Fruit fly (Drosophila melanogaster): ENCODE results near the gene Btk.

The Btk gene

dm6 chr2L:8300220-8301167 lies at the start of gene Btk (continued):
- TF ChIP-seq stwl (tag; optimal IDR thresholded peaks at IDR 0.05) (peak; percentile 31), CG34422 (GFP tag; IDR thresholded peaks at IDR 0.05) (peak; percentile 64; the same call in 1 of the 3 replicates), tna (GFP tag; IDR thresholded peaks at IDR 0.05; ENCODE audit: partially characterized antibody) (no peak), Oli (tag; optimal IDR thresholded peaks at IDR 0.05) (no peak), psq (GFP tag; optimal IDR thresholded peaks at IDR 0.05) (no peak), CG42726 (GFP tag; IDR thresholded peaks at IDR 0.05; ENCODE audit: partially characterized antibody) (no peak), CG1832 (GFP tag; optimal IDR thresholded peaks at IDR 0.05) (no peak), Mes4 (GFP tag; optimal IDR thresholded peaks at IDR 0.05) (no peak), CG12219 (GFP tag; optimal IDR thresholded peaks at IDR 0.05) (no peak), CG7556 (GFP tag; optimal IDR thresholded peaks at IDR 0.05) (no peak), CG3163 (GFP tag; optimal IDR thresholded peaks at IDR 0.05) (no peak), Elba2 (GFP tag; optimal IDR thresholded peaks at IDR 0.05) (peak; percentile 3), BEAF-32 (GFP tag; optimal IDR thresholded peaks at IDR 0.05) (peak; percentile 11), CG17186 (GFP tag; optimal IDR thresholded peaks at IDR 0.05) (peak; percentile 14), Hmr (GFP tag; optimal IDR thresholded peaks at IDR 0.05) (no peak), Dek (tag; optimal IDR thresholded peaks at IDR 0.05) (no peak), CG34224 (GFP tag; IDR thresholded peaks at IDR 0.05; ENCODE audit: partially characterized antibody) (0 out of 3 replicates have a peak, but pooled peaks have one; percentile 16), CG12236 (GFP tag; optimal IDR thresholded peaks at IDR 0.05) (no peak), HLH4C (GFP tag; IDR thresholded peaks at IDR 0.05; ENCODE audit: partially characterized antibody) (0 out of 3 replicates have a peak, but pooled peaks have one; percentile 36), CG33213 (GFP tag; optimal IDR thresholded peaks at IDR 0.05) (peak; percentile 8), gce (GFP tag; IDR thresholded peaks at IDR 0.05) (no peak), cato (GFP tag; optimal IDR thresholded peaks at IDR 0.05; ENCODE audit: borderline replicate concordance) (no peak), CG15514 (GFP tag; optimal IDR thresholded peaks at IDR 0.05) (peak; percentile 2), Aef1 (GFP tag; IDR thresholded peaks at IDR 0.05) (no peak), NK7.1 (GFP tag; optimal IDR thresholded peaks at IDR 0.05) (no peak), HHEX (GFP tag; optimal IDR thresholded peaks at IDR 0.05) (peak; percentile 0), gfzf (GFP tag; optimal IDR thresholded peaks at IDR 0.05) (peak; percentile 84), CG10959 (GFP tag; IDR thresholded peaks at IDR 0.05) (no peak), stc (GFP tag; IDR thresholded peaks at IDR 0.05) (0 out of 2 replicates have a peak, but pooled peaks have one; percentile 25), fd102C (GFP tag; optimal IDR thresholded peaks at IDR 0.05) (no peak), ro (GFP tag; IDR thresholded peaks at IDR 0.05) (no peak), Dp (GFP tag; optimal IDR thresholded peaks at IDR 0.05) (peak; percentile 89), trh (GFP tag; optimal IDR thresholded peaks at IDR 0.05) (no peak), sob (GFP tag; IDR thresholded peaks at IDR 0.05) (no peak), Deaf1 (tag; optimal IDR thresholded peaks at IDR 0.05) (no peak), chm (GFP tag; IDR thresholded peaks at IDR 0.05) (0 out of 2 replicates have a peak, but pooled peaks have one; percentile 46), Trl (optimal IDR thresholded peaks at IDR 0.05) (peak; percentile 34 to 35), Trl (GFP tag; optimal IDR thresholded peaks at IDR 0.05) (no peak), CG2120 (GFP tag; optimal IDR thresholded peaks at IDR 0.05) (no peak), CG15011 (GFP tag; optimal IDR thresholded peaks at IDR 0.05) (no peak), ranshi (GFP tag; IDR thresholded peaks at IDR 0.05) (no peak), CG8924 (tag; optimal IDR thresholded peaks at IDR 0.05) (peak; percentile 58), cg (GFP tag; optimal IDR thresholded peaks at IDR 0.05) (peak; percentile 67), dmrt99B (tag; optimal IDR thresholded peaks at IDR 0.05) (no peak), kah (GFP tag; optimal IDR thresholded peaks at IDR 0.05) (peak; percentile 56), CG13624 (GFP tag; optimal IDR thresholded peaks at IDR 0.05) (peak; percentile 40), CG34376 (GFP tag; optimal IDR thresholded peaks at IDR 0.05) (peak; percentile 24), CG1024 (GFP tag; IDR thresholded peaks at IDR 0.05) (no peak)

Data from whole organism, embryonic.